Worm (Caenorhabditis elegans): ENCODE results near the gene F48C5.2.
A peak's percentile ranks its signal among the peaks of the same experiment; 100 is the strongest.

The F48C5.2 gene

DNA sequence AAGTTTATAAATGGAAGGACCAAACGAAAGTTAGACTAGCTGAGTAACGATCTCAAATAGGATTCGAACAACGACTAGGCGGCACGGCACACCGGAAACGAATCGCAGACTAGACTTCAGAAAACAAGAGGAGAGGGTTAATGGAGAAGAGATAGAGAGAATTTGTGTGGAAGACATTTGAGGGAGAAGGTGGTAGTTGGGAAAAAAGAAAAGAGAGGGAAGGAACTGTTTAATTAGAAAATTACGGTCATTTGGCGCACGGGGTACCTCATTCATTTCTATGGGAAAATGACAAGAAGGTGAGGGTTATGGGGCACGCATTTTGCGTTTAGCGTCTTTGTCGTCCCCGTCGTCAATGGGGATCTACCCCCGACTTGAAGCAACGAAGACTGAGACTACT is at the start of gene F48C5.2:
F48C5.2 (minus strand) TSS at position 101 of the 400 bp plus-strand sequence.
- TF ChIP-seq set-16 (GFP tag; IDR thresholded peaks at IDR 0.05) = no peak
- no peak for TF ChIP-seq spr-1 (tag; optimal IDR thresholded peaks at IDR 0.05)
- no peak for TF ChIP-seq mdl-1 (tag; optimal IDR thresholded peaks at IDR 0.05)
- no peak for TF ChIP-seq F49E8.2 (tag; optimal IDR thresholded peaks at IDR 0.05; ENCODE audit: borderline replicate concordance)
- TF ChIP-seq aly-2 (tag; optimal IDR thresholded peaks at IDR 0.05) = no peak
- no peak for TF ChIP-seq hmg-1.1 (GFP tag; IDR thresholded peaks at IDR 0.05)
- TF ChIP-seq egl-27 (tag; optimal IDR thresholded peaks at IDR 0.05) = no peak
- no peak for TF ChIP-seq T26A8.4 (GFP tag; IDR thresholded peaks at IDR 0.05)
- TF ChIP-seq ceh-82 (tag; optimal IDR thresholded peaks at IDR 0.05) = no peak
- no peak for TF ChIP-seq nhr-76 (tag; optimal IDR thresholded peaks at IDR 0.05)
- TF ChIP-seq egl-43 (GFP tag; IDR thresholded peaks at IDR 0.05) = no peak

DNA sequence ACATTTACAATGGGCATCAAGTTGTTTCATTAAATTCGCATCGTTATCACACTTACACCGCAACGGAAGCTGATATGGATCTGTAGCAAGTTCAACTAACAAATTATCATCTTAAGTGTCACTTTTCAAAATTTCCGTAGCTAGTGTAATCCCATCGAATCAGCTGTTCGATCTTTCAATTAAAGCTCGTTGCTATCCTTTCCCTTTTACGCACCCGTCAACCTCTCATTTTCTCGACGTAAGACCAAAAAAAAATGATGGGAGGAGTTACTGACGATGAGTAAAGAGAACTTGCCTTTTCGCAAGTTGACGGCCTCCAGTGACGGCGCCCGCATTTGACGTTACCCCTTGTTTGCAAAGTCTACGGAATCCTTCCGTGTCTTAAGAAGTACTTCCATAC is 47.8 kb upstream of the F48C5.2 start, which contains the start of gene F29G6.1:
F29G6.1 (plus strand) TSS at position 301 of the 400 bp plus-strand sequence.
- TF ChIP-seq unc-62 (GFP tag; optimal IDR thresholded peaks at IDR 0.05 in 1 of 2) (peak in 1 of 2 experiments; percentile 42), unc-62 (tag; optimal IDR thresholded peaks at IDR 0.05) (no peak), nhr-77 (tag; optimal IDR thresholded peaks at IDR 0.05) (no peak), ceh-44 (GFP tag; IDR thresholded peaks at IDR 0.05) (no peak)

DNA sequence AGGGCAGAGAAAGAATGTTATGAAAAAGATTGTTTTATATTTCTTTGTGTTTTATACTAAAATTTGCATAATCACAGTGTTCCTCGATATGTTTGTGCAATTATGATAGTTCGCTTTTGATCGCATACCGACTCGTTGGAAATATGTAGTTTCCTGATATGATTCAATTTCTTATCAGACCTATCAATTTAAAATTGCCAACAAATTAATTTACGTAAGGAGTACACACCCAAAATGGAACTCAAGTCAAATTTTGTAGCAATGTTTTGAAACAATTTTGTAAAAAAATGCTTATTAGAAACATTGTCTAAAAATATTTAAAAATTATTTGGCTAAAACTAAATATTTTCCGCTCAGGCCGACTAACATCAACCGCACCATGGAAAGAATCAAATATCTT is 46.5 kb upstream of the F48C5.2 start:
- TF ChIP-seq daf-16 (GFP tag; optimal IDR thresholded peaks at IDR 0.05) = no peak
- TF ChIP-seq daf-16 (tag; optimal IDR thresholded peaks at IDR 0.05) = peak; percentile 60
- TF ChIP-seq zfp-2 (tag; optimal IDR thresholded peaks at IDR 0.05) = no peak
- no peak for TF ChIP-seq ceh-20 (GFP tag; IDR thresholded peaks at IDR 0.05)
- TF ChIP-seq dve-1 (tag; optimal IDR thresholded peaks at IDR 0.05; ENCODE audit: insufficient read depth) = peak; percentile 39
- TF ChIP-seq D1046.2 (GFP tag; IDR thresholded peaks at IDR 0.05) = no peak
- TF ChIP-seq dmd-6 (GFP tag; IDR thresholded peaks at IDR 0.05) = peak; percentile 41; the same call in 1 of the 2 replicates
- TF ChIP-seq ZK337.2 (GFP tag; IDR thresholded peaks at IDR 0.05) = no peak
- no peak for TF ChIP-seq ceh-28 (tag; optimal IDR thresholded peaks at IDR 0.05)
- TF ChIP-seq pqm-1 (tag; optimal IDR thresholded peaks at IDR 0.05) = peak; percentile 48
- TF ChIP-seq ces-1 (GFP tag; optimal IDR thresholded peaks at IDR 0.05) = no peak
- TF ChIP-seq php-3 (GFP tag; IDR thresholded peaks at IDR 0.05) = 0 out of 2 replicates have a peak, but pooled peaks have one; percentile 23
- no peak for TF ChIP-seq ceh-44 (GFP tag; IDR thresholded peaks at IDR 0.05)
- peak; percentile 69 for TF ChIP-seq nhr-28 (tag; optimal IDR thresholded peaks at IDR 0.05)
- TF ChIP-seq zip-11 (GFP tag; IDR thresholded peaks at IDR 0.05) = no peak
- no peak for TF ChIP-seq vab-7 (GFP tag; IDR thresholded peaks at IDR 0.05)
- TF ChIP-seq mep-1 (tag; optimal IDR thresholded peaks at IDR 0.05) = peak; percentile 7
- TF ChIP-seq hlh-30 (tag; optimal IDR thresholded peaks at IDR 0.05; ENCODE audit: insufficient read depth) = no peak
- no peak for TF ChIP-seq arid-1 (GFP tag; conservative IDR thresholded peaks at IDR 0.05)
- no peak for TF ChIP-seq jun-1 (tag; optimal IDR thresholded peaks at IDR 0.05)
- no peak for TF ChIP-seq hif-1 (tag; optimal IDR thresholded peaks at IDR 0.05)
- TF ChIP-seq hlh-11 (tag; optimal IDR thresholded peaks at IDR 0.05) = no peak

DNA sequence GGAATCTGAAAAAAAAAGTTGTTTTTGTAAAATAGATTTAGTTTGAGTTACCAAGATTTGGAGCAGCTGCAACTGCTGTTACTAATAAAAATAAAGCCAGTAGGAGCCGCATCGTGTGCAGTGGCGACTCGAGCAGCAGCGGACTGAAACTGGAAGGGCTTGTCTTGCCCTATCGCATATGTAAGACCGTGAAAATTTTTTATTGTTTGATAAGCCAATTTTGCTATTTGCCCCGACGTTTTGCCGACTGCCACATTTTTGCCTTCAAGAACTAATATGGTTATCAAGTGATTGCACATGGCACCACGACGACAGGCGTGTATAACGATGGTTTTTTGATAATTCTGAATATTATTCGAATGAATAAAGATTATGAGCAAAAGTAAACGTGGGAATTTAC is 45.6 kb upstream of the F48C5.2 start, which contains the start of gene T25C12.3:
T25C12.3 (minus strand) TSS at position 262 of the 400 bp plus-strand sequence.
- TF ChIP-seq tra-1 (GFP tag; IDR thresholded peaks at IDR 0.05) (peak; percentile 43), unc-39 (tag; optimal IDR thresholded peaks at IDR 0.05) (no peak), dmd-6 (GFP tag; IDR thresholded peaks at IDR 0.05) (peak; percentile 76), attf-4 (tag; optimal IDR thresholded peaks at IDR 0.05) (no peak), unc-62 (GFP tag; optimal IDR thresholded peaks at IDR 0.05 in 1 of 2) (peak in 1 of 2 experiments; percentile 72), unc-62 (tag; optimal IDR thresholded peaks at IDR 0.05) (no peak), skn-1 (tag; optimal IDR thresholded peaks at IDR 0.05) (no peak), mdt-29 (GFP tag; IDR thresholded peaks at IDR 0.05) (no peak), hlh-11 (tag; optimal IDR thresholded peaks at IDR 0.05) (peak; percentile 51), arid-1 (GFP tag; conservative IDR thresholded peaks at IDR 0.05) (no peak), lsy-2 (tag; optimal IDR thresholded peaks at IDR 0.05) (no peak), gei-8 (GFP tag; optimal IDR thresholded peaks at IDR 0.05) (no peak), nhr-28 (tag; optimal IDR thresholded peaks at IDR 0.05) (peak; percentile 47), ama-1 (optimal IDR thresholded peaks at IDR 0.05) (no peak), set-16 (GFP tag; IDR thresholded peaks at IDR 0.05) (no peak), dve-1 (tag; optimal IDR thresholded peaks at IDR 0.05; ENCODE audit: insufficient read depth) (peak; percentile 40), mep-1 (tag; optimal IDR thresholded peaks at IDR 0.05) (no peak), daf-16 (GFP tag; optimal IDR thresholded peaks at IDR 0.05) (no peak), daf-16 (tag; optimal IDR thresholded peaks at IDR 0.05) (peak; percentile 18), nhr-41 (GFP tag; IDR thresholded peaks at IDR 0.05) (no peak), mdl-1 (tag; optimal IDR thresholded peaks at IDR 0.05) (no peak), lin-15B (tag; optimal IDR thresholded peaks at IDR 0.05) (no peak), php-3 (GFP tag; IDR thresholded peaks at IDR 0.05) (peak; percentile 64; the same call in 1 of the 2 replicates)

Data from whole organism, L4 larva.